Fruit fly (Drosophila melanogaster) S2 (cell line): ENCODE data around the gene CG4325.

Source experiments
- CG8478 ChIP-seq: fragments of >200 bp; optimal IDR thresholded peaks from 2 replicates; lab custom pipeline; 2018
- CTCF ChIP-seq, 2 experiments: fragments of >200 bp; optimal IDR thresholded peaks; 2 replicates each; lab custom pipeline; 2018

dm6 chrX:2012837-2013236 lies 30.8 kb downstream of the CG4325 start:
- TF ChIP-seq CTCF (optimal IDR thresholded peaks at IDR 0.05; lab: Kevin White, UChicago) = no peak
- no peak for TF ChIP-seq CG8478 (lab: Kevin White, UChicago)
